Fruit fly (Drosophila melanogaster): ENCODE results near the gene Tgs1.
A peak's percentile ranks its signal among the peaks of the same experiment; 100 is the strongest.

The Tgs1 gene

dm6 chr3R:18301569-18301968, 46.2 kb downstream of the Tgs1 start, which contains the start of gene Polr1E (continued):
- TF ChIP-seq HmgZ (tag; optimal IDR thresholded peaks at IDR 0.05) (peak; percentile 41), NC2β (GFP tag; optimal IDR thresholded peaks at IDR 0.05) (no peak), gcm2 (GFP tag; optimal IDR thresholded peaks at IDR 0.05) (no peak), CG2129 (GFP tag; IDR thresholded peaks at IDR 0.05; ENCODE audit: partially characterized antibody) (peak; percentile 20; the same call in 1 of the 2 replicates), CG3847 (GFP tag; IDR thresholded peaks at IDR 0.05) (0 out of 2 replicates have a peak, but pooled peaks have one; percentile 4), Lhr (GFP tag; optimal IDR thresholded peaks at IDR 0.05) (no peak), CG10321 (GFP tag; IDR thresholded peaks at IDR 0.05) (no peak), Hr39 (optimal IDR thresholded peaks at IDR 0.05) (no peak), CG15073 (GFP tag; optimal IDR thresholded peaks at IDR 0.05) (no peak), CG33213 (GFP tag; optimal IDR thresholded peaks at IDR 0.05) (peak; percentile 24), CG17829 (tag; optimal IDR thresholded peaks at IDR 0.05) (peak; percentile 41), CG2712 (tag; optimal IDR thresholded peaks at IDR 0.05) (peak; percentile 20), Pdp1 (GFP tag; optimal IDR thresholded peaks at IDR 0.05) (no peak), CG13287 (GFP tag; IDR thresholded peaks at IDR 0.05; ENCODE audit: partially characterized antibody) (peak; percentile 79), CG6791 (GFP tag; IDR thresholded peaks at IDR 0.05; ENCODE audit: partially characterized antibody) (peak; percentile 79), cwo (GFP tag; optimal IDR thresholded peaks at IDR 0.05) (peak; percentile 98), HmgD (GFP tag; optimal IDR thresholded peaks at IDR 0.05) (peak; percentile 36), gfzf (GFP tag; optimal IDR thresholded peaks at IDR 0.05) (peak; percentile 38), Ada2b (GFP tag; IDR thresholded peaks at IDR 0.05) (no peak), CG14710 (tag; optimal IDR thresholded peaks at IDR 0.05) (peak; percentile 40), CG4328 (GFP tag; optimal IDR thresholded peaks at IDR 0.05) (no peak), dmrt99B (tag; optimal IDR thresholded peaks at IDR 0.05) (no peak), ato (GFP tag; IDR thresholded peaks at IDR 0.05; ENCODE audit: partially characterized antibody) (peak; percentile 75), CG7372 (GFP tag; IDR thresholded peaks at IDR 0.05) (no peak), CG14860 (GFP tag; IDR thresholded peaks at IDR 0.05; ENCODE audit: partially characterized antibody) (peak; percentile 62; the same call in 2 of the 3 replicates), jigr1 (GFP tag; IDR thresholded peaks at IDR 0.05) (no peak), MBD-R2 (GFP tag; IDR thresholded peaks at IDR 0.05) (peak; percentile 97), knrl (GFP tag; IDR thresholded peaks at IDR 0.05; ENCODE audit: partially characterized antibody) (peak; percentile 52; the same call in 2 of the 3 replicates), D19B (GFP tag; optimal IDR thresholded peaks at IDR 0.05) (no peak), YL-1 (GFP tag; optimal IDR thresholded peaks at IDR 0.05) (peak; percentile 83), stwl (tag; optimal IDR thresholded peaks at IDR 0.05) (peak; percentile 99), BEAF-32 (GFP tag; optimal IDR thresholded peaks at IDR 0.05) (peak; percentile 60), hbn (GFP tag; IDR thresholded peaks at IDR 0.05; ENCODE audit: partially characterized antibody) (peak; percentile 57), sens (GFP tag) (peak; percentile 70), bbx (GFP tag; IDR thresholded peaks at IDR 0.05; ENCODE audit: partially characterized antibody) (peak; percentile 75), zf30C (GFP tag; optimal IDR thresholded peaks at IDR 0.05) (no peak), Asciz (GFP tag; optimal IDR thresholded peaks at IDR 0.05) (no peak), Bdp1 (GFP tag; optimal IDR thresholded peaks at IDR 0.05) (no peak), H2.0 (GFP tag; IDR thresholded peaks at IDR 0.05) (no peak), tgo (GFP tag; IDR thresholded peaks at IDR 0.05) (no peak), stc (GFP tag; IDR thresholded peaks at IDR 0.05) (no peak), Doc3 (GFP tag; IDR thresholded peaks at IDR 0.05; ENCODE audit: partially characterized antibody) (peak; percentile 58; the same call in 2 of the 3 replicates), sc (optimal IDR thresholded peaks at IDR 0.05) (no peak), sc (GFP tag; optimal IDR thresholded peaks at IDR 0.05) (no peak), slp2 (GFP tag; optimal IDR thresholded peaks at IDR 0.05) (no peak), sna (GFP tag; IDR thresholded peaks at IDR 0.05; ENCODE audit: partially characterized antibody) (peak; percentile 35; the same call in 1 of the 2 replicates), CG10267 (tag; optimal IDR thresholded peaks at IDR 0.05) (peak; percentile 44), CG15514 (GFP tag; optimal IDR thresholded peaks at IDR 0.05) (peak; percentile 43), phol (tag; optimal IDR thresholded peaks at IDR 0.05) (peak; percentile 26), Scr (GFP tag; IDR thresholded peaks at IDR 0.05; ENCODE audit: partially characterized antibody) (peak; percentile 64)
